Fruit fly (Drosophila melanogaster) Kc167 (cell line): ENCODE data around the gene CG14624.

ENCODE experiments used
- Myc ChIP-seq: fragments of >200 bp; optimal IDR thresholded peaks from 2 replicates; lab custom pipeline; 2017; ENCODE audit warnings: missing external identifiers
- Sin3A ChIP-seq: fragments of >200 bp; optimal IDR thresholded peaks from 2 replicates; lab custom pipeline; 2018; ENCODE audit warnings: missing external identifiers
- h ChIP-seq: fragments of >200 bp; optimal IDR thresholded peaks from 3 replicates; lab custom pipeline; 2018; ENCODE audit warnings: missing external identifiers
- insv ChIP-seq: fragments of >200 bp; optimal IDR thresholded peaks from 3 replicates; lab custom pipeline; 2018; ENCODE audit warnings: missing external identifiers
- psq ChIP-seq: fragments of >200 bp; optimal IDR thresholded peaks from 2 replicates; lab custom pipeline; 2017; ENCODE audit warnings: missing external identifiers
- ttk ChIP-seq: sonication (Bioruptor generic); optimal IDR thresholded peaks from 2 replicates; lab custom pipeline; 2017; ENCODE audit warnings: missing external identifiers

CG14624 gene

DNA sequence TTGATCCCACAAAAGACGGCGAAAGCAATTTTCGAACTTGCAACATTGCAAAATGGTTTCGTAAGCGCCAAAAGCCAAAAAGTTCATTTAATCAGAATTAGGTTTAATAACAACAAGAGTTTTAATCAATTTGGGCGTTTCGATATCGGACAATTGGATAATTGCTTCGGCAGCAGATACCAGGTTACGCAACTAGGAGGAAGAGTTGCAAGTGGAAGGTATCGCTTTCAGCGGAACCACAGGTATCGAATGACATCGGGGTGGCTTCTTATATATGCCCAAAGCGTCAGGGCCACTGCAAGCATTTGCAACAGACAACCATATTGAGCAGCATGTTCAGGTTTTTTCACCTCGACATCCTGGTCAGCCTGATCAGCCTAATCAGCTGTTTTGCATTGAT is at the start of gene CG14624:
Gene CG14624, plus strand, starts transcription at position 301 of the 400 bp plus-strand sequence.
- TF ChIP-seq Sin3A (lab: Kevin White, UChicago), result no peak
- no peak for TF ChIP-seq psq (lab: Kevin White, UChicago)
- TF ChIP-seq ttk (lab: Kevin White, UChicago), result no peak
- no peak for TF ChIP-seq h (lab: Kevin White, UChicago)
- TF ChIP-seq Myc, result no peak
- no peak for TF ChIP-seq insv

DNA sequence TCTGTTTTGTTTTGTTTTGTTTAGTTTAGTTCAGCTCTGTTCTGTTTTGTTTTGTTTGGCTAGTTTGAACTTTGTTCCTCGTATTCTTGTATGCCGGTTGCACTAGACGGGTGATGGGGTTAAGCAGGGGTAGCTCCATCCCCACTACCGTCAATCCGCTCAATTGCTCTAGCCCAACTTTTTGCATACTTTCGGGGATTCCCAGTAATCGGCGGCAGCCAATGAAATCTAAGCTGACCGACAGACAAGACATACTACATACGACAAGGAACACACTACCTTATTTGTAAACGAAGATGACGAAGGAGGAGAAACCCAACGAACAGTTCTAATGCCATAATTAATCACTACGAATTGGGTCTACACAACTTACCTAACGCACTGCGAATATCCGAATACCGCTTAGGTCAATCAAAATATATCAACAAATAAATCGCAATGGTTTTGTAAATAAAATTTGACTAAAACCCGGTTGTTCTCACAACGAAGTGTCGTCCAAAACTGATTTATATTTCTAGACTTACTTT is 44.6 kb upstream of the CG14624 start, which contains the start of gene eIF4E7:
Gene eIF4E7, minus strand, starts transcription at position 477 of the 527 bp plus-strand sequence.
- TF ChIP-seq ttk (lab: Kevin White, UChicago), result no peak
- TF ChIP-seq Sin3A (lab: Kevin White, UChicago), result no peak
- TF ChIP-seq psq (lab: Kevin White, UChicago), result no peak
- no peak for TF ChIP-seq Myc
- no peak for TF ChIP-seq insv
- no peak for TF ChIP-seq h (lab: Kevin White, UChicago)

DNA sequence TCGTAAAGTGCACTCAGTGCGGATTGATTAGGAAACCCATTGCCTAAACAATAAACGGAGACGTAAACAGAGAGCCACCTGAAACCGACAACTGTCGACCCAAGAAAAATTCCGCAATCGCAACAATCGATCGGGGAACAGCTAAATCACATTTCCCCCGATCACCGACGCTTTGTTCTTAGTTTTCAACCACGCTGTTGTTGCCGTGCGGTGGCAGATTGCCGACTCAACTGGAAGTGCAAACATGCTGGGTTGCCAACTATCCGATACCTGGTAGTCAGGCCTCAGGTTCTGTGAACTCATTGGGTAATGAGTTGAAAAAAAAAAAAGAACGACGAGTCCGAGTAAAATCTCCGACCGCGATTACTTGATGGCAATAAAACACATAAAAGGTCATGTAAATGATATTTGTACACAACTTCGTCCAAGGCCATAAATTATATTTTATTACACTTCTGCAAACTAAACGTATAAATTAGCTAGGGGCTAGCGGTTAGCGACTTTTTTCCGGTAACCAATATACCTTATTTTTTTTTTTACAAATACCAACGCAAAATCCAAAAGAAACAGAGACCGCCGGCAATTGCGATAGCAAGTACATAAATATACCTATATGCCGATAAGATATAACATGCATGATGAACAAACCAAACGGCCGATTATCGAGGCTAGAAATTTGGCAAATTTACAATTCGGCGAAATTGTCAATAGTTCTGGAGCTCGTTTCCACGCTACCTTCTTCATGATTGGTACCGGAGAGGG is 36.2 kb upstream of the CG14624 start, which contains the start of gene CG11378:
Gene CG11378, plus strand, starts transcription at position 712 of the 762 bp plus-strand sequence.
- TF ChIP-seq psq (lab: Kevin White, UChicago) (no peak), insv (no peak), ttk (lab: Kevin White, UChicago) (no peak), h (lab: Kevin White, UChicago) (no peak), Sin3A (lab: Kevin White, UChicago) (no peak)

DNA sequence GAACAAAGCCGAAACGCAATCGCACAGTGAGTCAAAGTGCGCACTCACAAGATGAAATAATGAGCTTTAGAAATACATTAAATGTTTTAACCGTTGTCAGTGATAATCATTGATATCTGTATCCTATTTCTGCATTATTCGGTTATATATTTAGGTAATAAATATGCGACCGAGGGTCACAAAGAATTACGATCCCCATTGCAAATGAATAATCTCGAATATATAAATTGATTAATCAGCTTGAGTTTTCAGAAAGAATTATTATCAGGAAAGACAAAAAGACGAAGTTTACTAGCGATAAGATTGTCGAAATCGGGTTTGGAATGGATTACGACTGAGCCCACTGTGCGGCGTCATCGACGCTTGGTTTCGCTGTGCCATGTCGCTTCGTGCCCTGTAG is 35.5 kb upstream of the CG14624 start:
- TF ChIP-seq ttk (lab: Kevin White, UChicago), result no peak
- no peak for TF ChIP-seq Myc
- TF ChIP-seq h (lab: Kevin White, UChicago), result no peak
- no peak for TF ChIP-seq psq (lab: Kevin White, UChicago)
- no peak for TF ChIP-seq Sin3A (lab: Kevin White, UChicago)
- TF ChIP-seq insv, result no peak

DNA sequence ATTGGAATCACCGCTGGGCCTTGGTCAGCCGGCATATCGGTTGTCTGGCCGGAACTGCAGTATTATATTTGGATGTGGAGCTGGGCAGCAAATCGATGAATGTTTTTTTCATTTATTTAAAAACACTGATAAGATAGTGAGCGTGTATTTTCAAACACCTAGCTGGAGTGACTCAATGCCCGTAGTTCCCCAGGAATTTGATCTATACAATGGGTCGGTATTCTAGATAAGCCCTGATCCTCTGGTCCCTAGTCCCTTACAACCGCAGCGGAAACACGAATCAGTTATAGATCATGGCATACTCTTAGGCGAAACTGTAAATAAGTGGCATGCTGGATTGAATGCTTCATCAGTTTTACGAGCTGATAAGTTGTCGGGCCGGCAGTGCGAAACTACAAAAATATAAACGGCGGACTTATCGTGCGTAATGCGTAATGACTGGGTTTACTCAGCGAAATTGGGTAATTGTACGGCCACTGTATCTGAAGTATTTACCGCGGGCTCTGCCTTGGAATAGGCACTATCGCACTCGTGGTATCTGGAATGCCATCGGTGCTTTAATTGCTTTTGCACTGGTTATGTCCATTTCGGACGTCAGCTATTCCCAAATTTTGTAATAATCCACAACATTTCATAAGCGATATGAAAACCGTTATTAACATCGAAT is 33.6 kb upstream of the CG14624 start:
- TF ChIP-seq h (lab: Kevin White, UChicago), result no peak
- no peak for TF ChIP-seq psq (lab: Kevin White, UChicago)
- no peak for TF ChIP-seq Myc
- no peak for TF ChIP-seq ttk (lab: Kevin White, UChicago)
- no peak for TF ChIP-seq Sin3A (lab: Kevin White, UChicago)
- no peak for TF ChIP-seq insv

DNA sequence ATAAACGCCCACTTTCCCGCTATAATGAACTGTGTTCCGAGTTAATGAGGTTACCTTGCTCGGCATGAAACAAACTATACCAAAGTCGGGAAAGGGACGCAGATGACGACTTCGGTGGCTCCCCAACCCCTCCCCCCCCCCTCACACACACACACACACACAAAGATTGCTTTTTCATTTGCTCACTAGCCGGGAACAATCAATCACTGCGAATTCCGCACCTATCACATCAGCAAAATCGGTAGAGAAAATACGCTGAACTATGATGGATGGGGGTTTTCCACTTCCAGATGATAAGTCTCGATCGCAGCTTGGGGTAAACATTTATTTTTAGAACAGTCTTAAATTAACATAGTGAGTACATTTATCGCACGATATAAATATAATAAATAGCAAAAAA is 33.0 kb upstream of the CG14624 start:
- TF ChIP-seq h (lab: Kevin White, UChicago), result no peak
- TF ChIP-seq insv, result no peak
- TF ChIP-seq Myc, result no peak

DNA sequence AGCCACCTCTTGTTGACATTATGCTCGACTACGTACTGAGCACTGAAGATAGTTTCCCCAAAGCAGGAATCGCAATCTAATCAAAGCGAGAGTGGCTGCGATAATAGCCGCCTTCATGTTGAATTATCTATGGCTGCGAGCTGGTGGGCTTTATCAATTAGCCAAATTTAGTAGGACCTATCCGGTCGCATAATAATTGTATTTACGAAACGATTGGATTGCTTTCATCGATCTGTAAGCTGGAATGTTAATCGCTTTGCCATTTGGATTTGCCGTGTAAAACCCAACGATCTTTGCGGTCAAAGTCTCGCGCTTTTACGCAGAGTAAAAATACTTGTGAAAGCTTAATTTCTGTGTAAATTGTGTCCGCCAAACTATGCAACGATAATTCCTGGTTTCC is 30.5 kb upstream of the CG14624 start, which contains the start of gene CG11384:
Gene CG11384, minus strand, starts transcription at position 43 of the 400 bp plus-strand sequence.
- no peak for TF ChIP-seq Myc
- TF ChIP-seq insv, result no peak
- no peak for TF ChIP-seq psq (lab: Kevin White, UChicago)
- no peak for TF ChIP-seq Sin3A (lab: Kevin White, UChicago)
- no peak for TF ChIP-seq ttk (lab: Kevin White, UChicago)
- TF ChIP-seq h (lab: Kevin White, UChicago), result no peak

DNA sequence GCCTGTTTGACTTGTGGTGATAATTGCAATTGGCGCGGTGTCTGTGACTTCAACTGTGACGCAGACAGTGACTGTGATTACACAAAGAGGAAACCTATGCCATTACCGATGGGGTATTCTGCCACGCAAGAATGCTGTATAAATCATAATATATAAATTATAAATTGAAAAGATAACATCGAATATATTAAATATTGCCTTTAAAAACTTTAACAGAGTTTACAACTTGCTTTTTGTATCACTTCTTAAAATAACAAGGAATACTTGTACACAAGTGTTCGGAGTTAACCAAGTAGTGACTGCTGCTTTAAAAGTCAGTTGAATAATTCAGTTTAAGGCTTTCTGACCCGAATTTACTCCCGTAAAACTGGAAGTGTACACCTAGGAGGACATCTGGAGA is 26.7 kb upstream of the CG14624 start, which contains the start of gene CG11379:
Gene CG11379, plus strand, starts transcription at position 301 of the 400 bp plus-strand sequence.
- TF ChIP-seq h (lab: Kevin White, UChicago) (no peak), psq (lab: Kevin White, UChicago) (no peak), insv (no peak), Myc (no peak), ttk (lab: Kevin White, UChicago) (no peak), Sin3A (lab: Kevin White, UChicago) (no peak)

DNA sequence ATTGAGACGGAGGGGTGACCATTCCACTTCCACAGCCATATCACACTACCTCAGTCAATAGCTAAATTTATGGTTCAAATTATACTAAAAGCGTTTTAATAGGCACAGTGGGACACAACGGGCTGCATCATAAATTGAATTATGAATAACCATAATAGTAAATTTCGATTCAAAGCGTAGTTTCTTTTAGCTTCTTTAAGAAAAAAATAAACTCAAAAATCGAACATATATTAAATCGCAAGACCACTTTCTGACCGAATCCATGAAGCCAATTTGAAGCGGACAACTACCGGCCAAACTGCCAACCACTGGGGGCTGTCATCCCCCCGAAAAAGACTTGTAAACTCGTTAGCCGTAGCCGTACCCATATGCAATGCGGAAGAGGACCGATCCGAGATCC is 25.7 kb upstream of the CG14624 start:
- TF ChIP-seq Myc (no peak), Sin3A (lab: Kevin White, UChicago) (no peak), psq (lab: Kevin White, UChicago) (no peak), insv (no peak), ttk (lab: Kevin White, UChicago) (no peak), h (lab: Kevin White, UChicago) (no peak)

DNA sequence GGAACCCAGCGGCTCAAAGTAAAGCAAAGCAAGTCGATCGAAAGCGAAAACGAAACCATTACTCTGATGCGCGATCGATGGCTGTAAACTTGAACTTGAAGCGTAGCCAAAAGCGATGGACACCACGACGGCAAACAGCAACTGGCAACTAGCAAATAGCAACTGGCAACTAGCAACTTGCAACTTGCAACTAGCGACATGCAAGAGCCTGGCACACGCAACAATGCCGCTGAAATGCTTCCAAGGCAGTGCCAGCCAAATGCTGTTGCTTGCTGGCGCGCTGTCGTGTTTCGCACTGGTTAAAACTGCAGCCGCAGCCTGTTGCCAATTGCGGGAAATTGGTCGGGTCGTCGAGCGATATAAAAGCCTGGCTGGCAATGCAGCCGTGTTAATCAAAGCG is 25.2 kb upstream of the CG14624 start, which contains the start of gene CG14627:
Gene CG14627, plus strand, starts transcription at position 301 of the 400 bp plus-strand sequence.
- TF ChIP-seq ttk (lab: Kevin White, UChicago) (no peak), Myc (no peak), h (lab: Kevin White, UChicago) (no peak)

DNA sequence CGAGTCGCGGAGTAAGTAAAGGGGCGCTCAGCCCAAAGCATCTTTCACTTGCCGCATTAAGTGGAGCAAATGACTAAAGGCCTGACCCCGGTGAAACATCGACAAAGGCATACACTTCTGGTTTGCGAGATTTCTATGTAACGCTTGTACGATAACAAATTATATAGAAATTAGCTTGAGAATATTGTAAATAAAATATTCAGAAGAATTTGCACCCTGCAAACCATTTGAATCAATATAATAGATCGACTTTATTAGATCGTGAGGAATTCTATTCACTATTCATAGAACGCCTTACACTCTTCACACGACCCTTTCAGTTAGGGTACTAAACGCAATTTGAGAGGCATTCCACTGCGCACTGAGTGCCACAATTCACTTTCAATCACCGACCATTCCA is 22.8 kb upstream of the CG14624 start:
- TF ChIP-seq ttk (lab: Kevin White, UChicago), result no peak

DNA sequence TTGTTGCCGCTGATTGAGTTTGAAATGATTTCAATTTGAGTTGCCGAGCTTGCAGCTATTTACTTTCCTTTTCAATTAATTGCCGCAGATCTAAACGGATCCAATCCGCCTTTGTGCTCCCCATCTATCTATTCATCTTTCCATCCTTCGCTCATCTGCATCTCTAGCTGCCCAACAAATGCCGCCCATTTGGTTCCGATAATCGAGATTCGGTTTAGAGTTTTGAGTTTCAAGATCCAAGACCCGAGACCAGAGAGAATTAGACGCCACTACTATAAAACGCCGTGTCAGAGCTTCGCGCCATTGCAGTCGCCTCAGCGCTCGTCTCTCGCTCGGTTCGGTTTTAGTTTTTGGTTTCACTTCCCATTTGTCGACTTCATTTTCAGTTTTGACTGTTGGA is 22.1 kb upstream of the CG14624 start, which contains the start of gene CG14626:
Gene CG14626, plus strand, starts transcription at position 301 of the 400 bp plus-strand sequence.
- TF ChIP-seq psq (lab: Kevin White, UChicago) (no peak), Sin3A (lab: Kevin White, UChicago) (no peak), ttk (lab: Kevin White, UChicago) (no peak), insv (no peak), h (lab: Kevin White, UChicago) (no peak), Myc (no peak)
